Fruit fly (Drosophila melanogaster) whole organism, pupa: ENCODE measurements around the gene CG31176.
A peak's percentile ranks its signal among the peaks of the same experiment; 100 is the strongest.

Experiments
- CG12605 ChIP-seq: fragments of 200-800 bp; sonication (Bioruptor generic); IDR thresholded peaks from 2 replicates; pipeline ENCODE4 v1.3.6; 2022; ENCODE audit warnings: missing biosample characterization, missing genetic modification characterization
- CG14655 ChIP-seq: fragments of 200-800 bp; sonication (Bioruptor generic); optimal IDR thresholded peaks from 3 replicates; lab custom pipeline; 2017; ENCODE audit warnings: mild to moderate bottlenecking, missing biosample characterization, missing genetic modification reagents, missing genetic modification characterization
- rn ChIP-seq: fragments of 200-800 bp; sonication (Bioruptor generic); IDR thresholded peaks from 2 replicates; pipeline ENCODE4 v1.3.6; 2022; ENCODE audit warnings: missing biosample characterization, missing genetic modification characterization

DNA sequence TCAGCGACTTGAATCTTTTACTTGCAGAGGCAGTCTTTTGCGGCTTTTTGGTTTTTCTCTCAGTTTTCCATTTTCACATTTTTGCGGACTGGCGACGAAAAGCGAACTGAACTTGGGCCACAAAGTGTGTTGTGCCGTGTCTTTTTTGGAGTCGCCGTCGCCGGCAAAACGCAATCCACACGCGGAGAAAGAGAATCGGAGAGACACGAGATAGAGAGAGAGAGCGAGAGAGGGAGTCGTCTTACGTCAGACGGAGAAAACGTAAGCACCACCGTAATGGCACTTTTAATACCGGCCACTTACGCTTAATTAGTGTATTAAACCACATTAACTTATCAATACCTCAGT lies 86.9 kb downstream of the CG31176 start:
- no peak for TF ChIP-seq rn
- peak; percentile 6 for TF ChIP-seq CG14655 (GFP tag; lab: Kevin White, UChicago)
- no peak for TF ChIP-seq CG12605
